Fruit fly (Drosophila melanogaster): ENCODE results near the gene CG6324.

dm6 chrX:15448136-15448535, 27.8 kb upstream of the CG6324 start:
- TF ChIP-seq dm (GFP tag; optimal IDR thresholded peaks at IDR 0.05) (no peak), sr (GFP tag; IDR thresholded peaks at IDR 0.05) (no peak), lov (optimal IDR thresholded peaks at IDR 0.05) (no peak), lov (GFP tag; IDR thresholded peaks at IDR 0.05) (no peak), CG7963 (GFP tag; IDR thresholded peaks at IDR 0.05; ENCODE audit: partially characterized antibody) (no peak), CG2889 (GFP tag; IDR thresholded peaks at IDR 0.05) (no peak), ttk (GFP tag; IDR thresholded peaks at IDR 0.05) (no peak), CG16863 (GFP tag; optimal IDR thresholded peaks at IDR 0.05) (no peak), CG31388 (GFP tag; optimal IDR thresholded peaks at IDR 0.05) (no peak), CG9215 (GFP tag; IDR thresholded peaks at IDR 0.05) (no peak), CG18011 (GFP tag; optimal IDR thresholded peaks at IDR 0.05) (no peak), ab (GFP tag; optimal IDR thresholded peaks at IDR 0.05) (no peak), CG5180 (GFP tag; optimal IDR thresholded peaks at IDR 0.05) (no peak), yki (optimal IDR thresholded peaks at IDR 0.05) (no peak), ro (GFP tag; IDR thresholded peaks at IDR 0.05) (no peak)
